Fruit fly (Drosophila melanogaster) whole organism, embryonic: ENCODE data around the gene Usp30.

ENCODE experiments used
- CG12659 ChIP-seq: fragments of 200-800 bp; sonication (Bioruptor generic); optimal IDR thresholded peaks from 3 replicates; lab custom pipeline; 2017; ENCODE audit warnings: mild to moderate bottlenecking, missing biosample characterization, missing genetic modification reagents, missing genetic modification characterization
- CG13624 ChIP-seq: fragments of 200-800 bp; sonication (Bioruptor generic); optimal IDR thresholded peaks from 2 replicates; lab custom pipeline; 2016; ENCODE audit warnings: missing biosample characterization, missing genetic modification characterization
- CG14441 ChIP-seq: fragments of 200-800 bp; sonication (Bioruptor generic); IDR thresholded peaks from 2 replicates; pipeline ENCODE4 v1.3.6; 2022; ENCODE audit warnings: missing biosample characterization, missing genetic modification characterization
- CG15514 ChIP-seq: fragments of 200-800 bp; sonication (Bioruptor generic); optimal IDR thresholded peaks from 3 replicates; lab custom pipeline; 2017; ENCODE audit warnings: missing biosample characterization, missing genetic modification characterization, mild to moderate bottlenecking, moderate library complexity, missing genetic modification reagents
- CG15696 ChIP-seq: fragments of 200-800 bp; sonication (Bioruptor generic); optimal IDR thresholded peaks from 2 replicates; lab custom pipeline; 2019; ENCODE audit warnings: missing biosample characterization, mild to moderate bottlenecking, missing genetic modification characterization, moderate library complexity
- CG17186 ChIP-seq: fragments of 200-800 bp; sonication (Bioruptor generic); optimal IDR thresholded peaks from 3 replicates; lab custom pipeline; 2017; ENCODE audit warnings: missing biosample characterization, missing genetic modification reagents, missing genetic modification characterization
- CG2889 ChIP-seq: fragments of 200-800 bp; sonication (Bioruptor generic); IDR thresholded peaks from 3 replicates; pipeline ENCODE4 v1.3.6; 2022; ENCODE audit warnings: missing biosample characterization, missing genetic modification characterization
- CG4282 ChIP-seq: fragments of 200-800 bp; sonication (Bioruptor generic); optimal IDR thresholded peaks from 2 replicates; lab custom pipeline; 2016; ENCODE audit warnings: missing biosample characterization, missing genetic modification characterization
- CG4328 ChIP-seq: fragments of 200-800 bp; sonication (Bioruptor generic); optimal IDR thresholded peaks from 3 replicates; lab custom pipeline; 2017; ENCODE audit warnings: missing biosample characterization, missing genetic modification reagents, missing genetic modification characterization
- CG4730 ChIP-seq: fragments of 200-800 bp; sonication (Bioruptor generic); IDR thresholded peaks from 2 replicates; pipeline ENCODE4 v1.3.6; 2022; ENCODE audit warnings: missing biosample characterization, missing genetic modification characterization
- CG4820 ChIP-seq: fragments of 200-800 bp; sonication (Bioruptor generic); optimal IDR thresholded peaks from 3 replicates; lab custom pipeline; 2016; ENCODE audit warnings: missing biosample characterization, missing genetic modification characterization
- CG6654 ChIP-seq: fragments of 200-800 bp; sonication (Bioruptor generic); optimal IDR thresholded peaks from 2 replicates; lab custom pipeline; 2017; ENCODE audit warnings: missing biosample characterization, mild to moderate bottlenecking, missing genetic modification characterization
- CG6813 ChIP-seq: fragments of 200-800 bp; sonication (Bioruptor generic); optimal IDR thresholded peaks from 2 replicates; lab custom pipeline; 2017; ENCODE audit warnings: missing biosample characterization, missing genetic modification characterization, mild to moderate bottlenecking, moderate library complexity, missing genetic modification reagents
- CG8089 ChIP-seq: fragments of 200-800 bp; sonication (Bioruptor generic); optimal IDR thresholded peaks from 3 replicates; lab custom pipeline; 2016; ENCODE audit warnings: missing biosample characterization, missing genetic modification characterization
- CG9215 ChIP-seq: fragments of 200-800 bp; sonication (Bioruptor generic); IDR thresholded peaks from 2 replicates; pipeline ENCODE4 v1.3.6; 2022; ENCODE audit warnings: missing biosample characterization, missing genetic modification characterization
- CG9817 ChIP-seq: fragments of 200-800 bp; sonication (Bioruptor generic); optimal IDR thresholded peaks from 2 replicates; lab custom pipeline; 2018; ENCODE audit warnings: missing biosample characterization, mild to moderate bottlenecking, missing genetic modification characterization, moderate library complexity
- CHES-1-like ChIP-seq: fragments of 200-800 bp; sonication (Bioruptor generic); optimal IDR thresholded peaks from 2 replicates; lab custom pipeline; 2016; ENCODE audit warnings: missing biosample characterization, missing genetic modification characterization
- Fer2 ChIP-seq: fragments of 200-800 bp; sonication (Bioruptor generic); optimal IDR thresholded peaks from 2 replicates; lab custom pipeline; 2018; ENCODE audit warnings: missing biosample characterization, mild to moderate bottlenecking, missing genetic modification characterization, moderate library complexity
- HHEX ChIP-seq: fragments of 200-800 bp; sonication (Bioruptor generic); optimal IDR thresholded peaks from 3 replicates; lab custom pipeline; 2017; ENCODE audit warnings: missing biosample characterization, mild to moderate bottlenecking, missing genetic modification characterization, missing genetic modification reagents
- HmgZ ChIP-seq: fragments of 200-800 bp; sonication (Bioruptor generic); optimal IDR thresholded peaks from 2 replicates; lab custom pipeline; 2018; ENCODE audit warnings: missing biosample characterization, mild to moderate bottlenecking, missing genetic modification characterization
- Lim3 ChIP-seq: fragments of 200-800 bp; sonication (Bioruptor generic); IDR thresholded peaks from 2 replicates; pipeline ENCODE4 v1.3.6; 2022; ENCODE audit warnings: missing biosample characterization, missing genetic modification characterization
- Lpt ChIP-seq: fragments of >200 bp; optimal IDR thresholded peaks from 2 replicates; lab custom pipeline; 2018; ENCODE audit warnings: missing biosample characterization, missing genetic modification characterization
- MTF-1 ChIP-seq: fragments of 200-800 bp; sonication (Bioruptor generic); optimal IDR thresholded peaks from 2 replicates; lab custom pipeline; 2018; ENCODE audit warnings: missing biosample characterization, mild to moderate bottlenecking, missing genetic modification characterization, borderline replicate concordance
- Med ChIP-seq: fragments of 200-800 bp; sonication (Bioruptor generic); peaks from one replicate; lab custom pipeline; 2016; ENCODE audit warnings: missing biosample characterization, missing genetic modification characterization, mild to moderate bottlenecking, inconsistent platforms, moderate library complexity
- NFAT ChIP-seq: fragments of 200-800 bp; sonication (Bioruptor generic); IDR thresholded peaks from 2 replicates; pipeline ENCODE4 v1.3.6; 2022; ENCODE audit warnings: missing biosample characterization, missing genetic modification characterization
- Nf-YB ChIP-seq: fragments of 200-800 bp; sonication (Bioruptor generic); optimal IDR thresholded peaks from 3 replicates; lab custom pipeline; 2019; ENCODE audit warnings: missing biosample characterization, mild to moderate bottlenecking, missing genetic modification characterization, moderate library complexity
- Nf-YC ChIP-seq: fragments of 200-800 bp; optimal IDR thresholded peaks from 3 replicates; lab custom pipeline; 2019; ENCODE audit warnings: missing biosample characterization, mild to moderate bottlenecking, missing genetic modification characterization, moderate library complexity
- PHDP ChIP-seq: fragments of 200-800 bp; sonication (Bioruptor generic); optimal IDR thresholded peaks from 3 replicates; lab custom pipeline; 2018; ENCODE audit warnings: missing biosample characterization, mild to moderate bottlenecking, missing genetic modification characterization, moderate library complexity
- Poxn ChIP-seq: fragments of 200-800 bp; sonication (Bioruptor generic); IDR thresholded peaks from 2 replicates; pipeline ENCODE4 v1.3.6; 2022; ENCODE audit warnings: missing biosample characterization, missing genetic modification characterization
- Scr ChIP-seq: fragments of 200-800 bp; sonication (Bioruptor generic); IDR thresholded peaks from 2 replicates; pipeline ENCODE4 v1.3.6; 2022; ENCODE audit warnings: missing biosample characterization, missing genetic modification characterization; ENCODE audit not compliant: partially characterized antibody
- br ChIP-seq: fragments of >200 bp; optimal IDR thresholded peaks from 2 replicates; lab custom pipeline; 2017
- da ChIP-seq: fragments of 200-800 bp; sonication (Bioruptor generic); optimal IDR thresholded peaks from 2 replicates; lab custom pipeline; 2016; ENCODE audit warnings: missing biosample characterization, missing genetic modification characterization
- esg ChIP-seq: fragments of 200-800 bp; sonication (Bioruptor generic); conservative IDR thresholded peaks from 2 replicates; pipeline ENCODE4 v1.3.6; 2022; ENCODE audit warnings: missing biosample characterization, missing genetic modification characterization
- ewg ChIP-seq: fragments of 200-800 bp; sonication (Bioruptor generic); optimal IDR thresholded peaks from 3 replicates; lab custom pipeline; 2017; ENCODE audit warnings: mild to moderate bottlenecking, missing biosample characterization, missing genetic modification reagents, missing genetic modification characterization
- fd64A ChIP-seq: fragments of 200-800 bp; sonication (Bioruptor generic); optimal IDR thresholded peaks from 3 replicates; lab custom pipeline; 2018; ENCODE audit warnings: missing biosample characterization, mild to moderate bottlenecking, missing genetic modification characterization
- ftz-f1 ChIP-seq: fragments of 200-800 bp; sonication (Bioruptor generic); optimal IDR thresholded peaks from 2 replicates; lab custom pipeline; 2016; ENCODE audit warnings: missing biosample characterization, missing genetic modification characterization
- grn ChIP-seq: fragments of 200-800 bp; sonication (Bioruptor generic); optimal IDR thresholded peaks from 3 replicates; lab custom pipeline; 2017; ENCODE audit warnings: missing biosample characterization, missing genetic modification characterization
- hth ChIP-seq: fragments of >200 bp; optimal IDR thresholded peaks from 2 replicates; lab custom pipeline; 2017; ENCODE audit warnings: inconsistent platforms
- knrl ChIP-seq: fragments of 200-800 bp; sonication (Bioruptor generic); IDR thresholded peaks from 3 replicates; pipeline ENCODE4 v1.3.6; 2022; ENCODE audit warnings: missing biosample characterization, missing genetic modification characterization; ENCODE audit not compliant: partially characterized antibody
- lmd ChIP-seq: fragments of 200-800 bp; sonication (Bioruptor generic); IDR thresholded peaks from 2 replicates; pipeline ENCODE4 v1.3.6; 2022; ENCODE audit warnings: missing biosample characterization, missing genetic modification characterization
- nerfin-1 ChIP-seq: fragments of 200-800 bp; sonication (Bioruptor generic); optimal IDR thresholded peaks from 3 replicates; lab custom pipeline; 2019; ENCODE audit warnings: missing biosample characterization, mild to moderate bottlenecking, missing genetic modification characterization, moderate library complexity
- nom ChIP-seq: fragments of 200-800 bp; sonication (Bioruptor generic); optimal IDR thresholded peaks from 2 replicates; lab custom pipeline; 2017; ENCODE audit warnings: missing biosample characterization, missing genetic modification characterization, mild to moderate bottlenecking, moderate library complexity, missing genetic modification reagents
- pb ChIP-seq: fragments of 200-800 bp; sonication (Bioruptor generic); optimal IDR thresholded peaks from 3 replicates; lab custom pipeline; 2016; ENCODE audit warnings: missing biosample characterization, missing genetic modification characterization
- ssp ChIP-seq: fragments of 200-800 bp; sonication (Bioruptor generic); IDR thresholded peaks from 2 replicates; pipeline ENCODE4 v1.3.6; 2022; ENCODE audit warnings: missing biosample characterization, missing genetic modification characterization
- stc ChIP-seq: fragments of 200-800 bp; sonication (Bioruptor generic); IDR thresholded peaks from 2 replicates; pipeline ENCODE4 v1.3.6; 2022; ENCODE audit warnings: missing biosample characterization, missing genetic modification characterization
- stwl ChIP-seq: fragments of 200-800 bp; sonication (Bioruptor generic); optimal IDR thresholded peaks from 3 replicates; lab custom pipeline; 2018; ENCODE audit warnings: missing biosample characterization, mild to moderate bottlenecking, missing genetic modification characterization, moderate library complexity
- unpg ChIP-seq: fragments of 200-800 bp; sonication (Bioruptor generic); optimal IDR thresholded peaks from 3 replicates; lab custom pipeline; 2018; ENCODE audit warnings: missing biosample characterization, mild to moderate bottlenecking, missing genetic modification characterization, moderate library complexity
- vfl ChIP-seq: fragments of 200-800 bp; sonication (Bioruptor generic); optimal IDR thresholded peaks from 2 replicates; lab custom pipeline; 2016; ENCODE audit warnings: missing biosample characterization, missing genetic modification characterization
- zen2 ChIP-seq: fragments of 200-800 bp; sonication (Bioruptor generic); IDR thresholded peaks from 3 replicates; pipeline ENCODE4 v1.3.6; 2022; ENCODE audit warnings: missing biosample characterization, missing genetic modification characterization; ENCODE audit not compliant: partially characterized antibody
- zfh2 ChIP-seq: fragments of 200-800 bp; sonication (Bioruptor generic); optimal IDR thresholded peaks from 2 replicates; lab custom pipeline; 2016; ENCODE audit warnings: missing biosample characterization, missing genetic modification characterization

The Usp30 gene

dm6 chrX:5907916-5908315 lies 28.3 kb upstream of the Usp30 start, which contains the start of gene CG12236 (continued):
- TF ChIP-seq MTF-1 (peak; percentile 63), CG13624 (GFP tag; lab: Kevin White, UChicago) (peak; percentile 51), Med (GFP tag; lab: Kevin White, UChicago) (peak; percentile 93), CG15696 (peak; percentile 47), PHDP (tag; lab: Kevin White, UChicago) (no peak), ssp (GFP tag; lab: Robert Waterston, UW) (0 out of 2 replicates have a peak, but pooled peaks have one; percentile 9), CG9817 (tag; lab: Kevin White, UChicago) (no peak), CG15514 (GFP tag; lab: Kevin White, UChicago) (peak; percentile 89), CG8089 (GFP tag; lab: Kevin White, UChicago) (peak; percentile 24), Nf-YC (tag; lab: Kevin White, UChicago) (peak; percentile 47), nom (GFP tag; lab: Kevin White, UChicago) (peak; percentile 44), ewg (GFP tag; lab: Kevin White, UChicago) (peak; percentile 34), pb (GFP tag; lab: Kevin White, UChicago) (no peak), stwl (tag; lab: Kevin White, UChicago) (peak; percentile 72), CG4328 (GFP tag; lab: Kevin White, UChicago) (peak; percentile 16), CG4820 (GFP tag; lab: Kevin White, UChicago) (no peak), vfl (GFP tag; lab: Kevin White, UChicago) (no peak), CG9215 (GFP tag; lab: Robert Waterston, UW) (no peak), Lim3 (GFP tag; lab: Robert Waterston, UW) (no peak), CG6654 (GFP tag; lab: Kevin White, UChicago) (no peak), Nf-YB (GFP tag; lab: Kevin White, UChicago) (peak; percentile 23), stc (GFP tag; lab: Robert Waterston, UW) (0 out of 2 replicates have a peak, but pooled peaks have one; percentile 14), da (GFP tag; lab: Kevin White, UChicago) (peak; percentile 58), unpg (GFP tag; lab: Kevin White, UChicago) (no peak), br (no peak), CG14441 (GFP tag; lab: Robert Waterston, UW) (peak; percentile 47), Scr (GFP tag; lab: Robert Waterston, UW) (0 out of 2 replicates have a peak, but pooled peaks have one; percentile 23), CG6813 (peak; percentile 14), CG2889 (GFP tag; lab: Robert Waterston, UW) (no peak), lmd (GFP tag; lab: Robert Waterston, UW) (peak; percentile 54; the same call in 1 of the 2 replicates), HHEX (GFP tag; lab: Kevin White, UChicago) (peak; percentile 62), nerfin-1 (tag; lab: Kevin White, UChicago) (peak; percentile 4), CG4282 (GFP tag; lab: Kevin White, UChicago) (peak; percentile 51), HmgZ (tag; lab: Kevin White, UChicago) (peak; percentile 85), Poxn (GFP tag; lab: Robert Waterston, UW) (no peak), CHES-1-like (peak; percentile 75), CG4730 (no peak), hth (lab: Kevin White, UChicago) (no peak), knrl (GFP tag; lab: Robert Waterston, UW) (peak; percentile 40; the same call in 1 of the 3 replicates), zen2 (GFP tag; lab: Robert Waterston, UW) (no peak), esg (GFP tag; lab: Robert Waterston, UW) (no peak), grn (GFP tag; lab: Kevin White, UChicago) (no peak), zfh2 (GFP tag; lab: Kevin White, UChicago) (peak; percentile 41), Fer2 (tag; lab: Kevin White, UChicago) (peak; percentile 13), CG17186 (GFP tag; lab: Kevin White, UChicago) (peak; percentile 85), CG12659 (GFP tag; lab: Kevin White, UChicago) (peak; percentile 85), NFAT (GFP tag; lab: Robert Waterston, UW) (peak; percentile 78), Lpt (GFP tag; lab: Kevin White, UChicago) (no peak), fd64A (GFP tag; lab: Kevin White, UChicago) (no peak), ftz-f1 (peak; percentile 77)
